Worm (Caenorhabditis elegans) whole organism, mixed stage, embryonic: Measurements from ENCODE around the gene ttc-17.

Experiments
- lsy-2 ChIP-seq: fragments of 150-350 bp; optimal IDR thresholded peaks from 2 replicates; lab custom pipeline; 2014; ENCODE audit warnings: missing biosample characterization, missing genetic modification characterization
- nhr-237 ChIP-seq: fragments of 150-350 bp; optimal IDR thresholded peaks from 2 replicates; lab custom pipeline; 2014; ENCODE audit warnings: missing biosample characterization, missing genetic modification characterization
- pha-4 ChIP-seq: fragments of 150-350 bp; optimal IDR thresholded peaks from 2 replicates; lab custom pipeline; 2018; ENCODE audit warnings: missing biosample characterization, missing genetic modification reagents, missing genetic modification characterization
- snpc-4 ChIP-seq: fragments of 150-350 bp; optimal IDR thresholded peaks from 2 replicates; lab custom pipeline; 2014; ENCODE audit warnings: missing biosample characterization, missing genetic modification characterization
- unc-39 ChIP-seq: fragments of 150-350 bp; optimal IDR thresholded peaks from 2 replicates; lab custom pipeline; 2014; ENCODE audit warnings: missing biosample characterization, missing genetic modification characterization
- unc-62 ChIP-seq: fragments of 150-350 bp; optimal IDR thresholded peaks from 2 replicates; lab custom pipeline; 2014; ENCODE audit warnings: missing biosample characterization, missing genetic modification reagents, missing genetic modification characterization

DNA sequence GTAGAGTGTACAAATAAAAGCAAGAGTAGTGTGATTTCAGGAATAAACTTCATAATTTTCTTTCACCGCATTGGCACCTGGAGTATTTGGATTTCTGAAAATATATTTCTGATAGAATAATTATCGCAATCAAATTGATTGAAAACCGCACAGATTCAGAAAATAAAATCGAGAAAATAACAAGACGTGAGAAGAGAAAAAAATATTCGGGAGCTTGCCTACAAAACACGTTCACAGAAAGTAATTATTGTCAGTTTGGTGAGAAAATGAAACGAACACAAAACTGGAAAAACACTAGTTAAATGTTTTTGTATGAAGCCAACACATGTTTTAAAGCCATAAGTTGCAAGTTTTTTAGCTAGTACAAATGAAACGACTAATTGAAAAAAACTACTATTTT, 42.9 kb upstream of the ttc-17 start, which contains the start of gene mod-1:
- TF ChIP-seq unc-39 (tag; lab: Kevin White, UChicago) (no peak), nhr-237 (tag; lab: Kevin White, UChicago) (no peak), pha-4 (tag; lab: Kevin White, UChicago) (no peak), unc-62 (GFP tag; lab: Kevin White, UChicago) (no peak), lsy-2 (tag; lab: Kevin White, UChicago) (no peak), snpc-4 (no peak)
